Fruit fly (Drosophila melanogaster): ENCODE measurements around the gene Oseg4.

Gene Oseg4

DNA sequence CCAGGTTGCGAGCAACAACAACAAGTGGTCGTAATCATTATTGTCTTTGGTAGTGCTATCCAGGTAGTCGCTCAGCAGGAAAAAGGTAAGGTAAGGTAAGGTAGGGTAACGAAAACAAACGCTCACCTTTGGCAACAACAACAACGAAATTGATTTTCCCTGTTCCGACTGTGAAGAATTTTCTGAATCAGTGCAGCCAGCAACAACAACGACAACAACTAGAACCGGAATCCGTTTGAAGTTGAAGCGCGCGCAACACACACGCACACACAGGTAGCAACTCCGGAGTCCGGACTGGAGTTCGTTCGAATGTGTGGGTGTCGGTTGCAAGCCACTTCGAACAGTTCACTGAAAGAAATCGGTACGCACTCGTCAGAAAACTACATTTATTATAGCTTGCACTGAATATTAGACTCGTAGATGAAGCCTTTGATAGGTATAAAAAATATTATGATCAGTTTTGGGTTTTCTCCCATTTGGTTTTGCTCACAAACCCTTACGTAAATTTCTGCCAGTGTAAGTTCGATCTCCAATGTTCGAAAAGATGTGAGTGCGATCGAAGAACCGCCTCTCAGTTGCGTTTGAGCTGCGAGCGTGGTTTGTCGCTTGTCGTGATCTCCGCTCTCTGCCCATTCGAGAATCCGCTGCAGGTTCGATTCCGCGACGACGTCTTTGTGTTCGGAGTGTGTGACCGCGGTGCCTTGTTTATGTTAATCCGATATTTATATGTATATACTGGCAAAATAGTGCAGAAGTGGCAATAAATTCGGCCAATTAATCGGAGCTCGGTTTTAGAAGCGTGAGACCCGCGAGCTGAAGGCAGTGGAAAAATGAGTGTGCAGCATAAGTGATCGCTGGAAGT, 11.0 kb upstream of the Oseg4 start, which contains the start of gene CG13921 (continued):
- peak; percentile 97 for TF ChIP-seq D19A (tag; optimal IDR thresholded peaks at IDR 0.05)
- peak; percentile 99 for TF ChIP-seq CG12104 (GFP tag; optimal IDR thresholded peaks at IDR 0.05)
- TF ChIP-seq cwo (GFP tag; optimal IDR thresholded peaks at IDR 0.05): peak; percentile 95
- TF ChIP-seq nom (GFP tag; optimal IDR thresholded peaks at IDR 0.05): peak; percentile 99
- peak; percentile 96 for TF ChIP-seq HmgD (GFP tag; optimal IDR thresholded peaks at IDR 0.05)
- no peak for TF ChIP-seq mld (GFP tag; IDR thresholded peaks at IDR 0.05; ENCODE audit: partially characterized antibody)
- peak; percentile 86 for TF ChIP-seq Deaf1 (tag; optimal IDR thresholded peaks at IDR 0.05)
- TF ChIP-seq chn (GFP tag; optimal IDR thresholded peaks at IDR 0.05): peak; percentile 100
- TF ChIP-seq corto (GFP tag; optimal IDR thresholded peaks at IDR 0.05): peak; percentile 98
- peak; percentile 99 for TF ChIP-seq CG13624 (GFP tag; optimal IDR thresholded peaks at IDR 0.05)
- no peak for TF ChIP-seq prd (optimal IDR thresholded peaks at IDR 0.05)
- TF ChIP-seq prd (GFP tag; IDR thresholded peaks at IDR 0.05): peak; percentile 100
- TF ChIP-seq phol (tag; optimal IDR thresholded peaks at IDR 0.05): peak; percentile 99
- peak; percentile 99 for TF ChIP-seq sob (GFP tag; IDR thresholded peaks at IDR 0.05)
- TF ChIP-seq CkIIα-i1 (GFP tag; IDR thresholded peaks at IDR 0.05): peak; percentile 93
- TF ChIP-seq sqz (GFP tag; optimal IDR thresholded peaks at IDR 0.05): peak; percentile 98
- TF ChIP-seq NK7.1 (GFP tag; optimal IDR thresholded peaks at IDR 0.05): peak; percentile 99
- TF ChIP-seq pan (optimal IDR thresholded peaks at IDR 0.05): no peak
- peak in 1 of 2 experiments; percentile 99 for TF ChIP-seq pan (GFP tag; optimal IDR thresholded peaks at IDR 0.05 in 1 of 2, IDR thresholded peaks at IDR 0.05 in 1 of 2)
- TF ChIP-seq CG4730 (GFP tag; IDR thresholded peaks at IDR 0.05): peak; percentile 99
- peak; percentile 99 for TF ChIP-seq Rx (GFP tag; IDR thresholded peaks at IDR 0.05)
- peak; percentile 99 for TF ChIP-seq CG9609 (GFP tag; optimal IDR thresholded peaks at IDR 0.05)
- no peak for TF ChIP-seq ftz-f1 (GFP tag; optimal IDR thresholded peaks at IDR 0.05)
- peak; percentile 99 for TF ChIP-seq unpg (GFP tag; optimal IDR thresholded peaks at IDR 0.05)
- TF ChIP-seq CG8765 (GFP tag; IDR thresholded peaks at IDR 0.05): peak; percentile 99
- TF ChIP-seq Elba2 (GFP tag; optimal IDR thresholded peaks at IDR 0.05): peak; percentile 99
- TF ChIP-seq so (GFP tag; IDR thresholded peaks at IDR 0.05): peak; percentile 99
- peak; percentile 100 for TF ChIP-seq pum (GFP tag; optimal IDR thresholded peaks at IDR 0.05)
- TF ChIP-seq danr (GFP tag; IDR thresholded peaks at IDR 0.05): peak; percentile 98
- peak; percentile 97 for TF ChIP-seq CG9876 (GFP tag; optimal IDR thresholded peaks at IDR 0.05)
- TF ChIP-seq ERR (GFP tag; optimal IDR thresholded peaks at IDR 0.05): peak; percentile 97
- peak; percentile 77 for TF ChIP-seq crol (GFP tag; IDR thresholded peaks at IDR 0.05)
- TF ChIP-seq zen (tag; optimal IDR thresholded peaks at IDR 0.05): peak; percentile 100
- peak; percentile 98 for TF ChIP-seq Blimp-1 (GFP tag; optimal IDR thresholded peaks at IDR 0.05)
- TF ChIP-seq gro (GFP tag; optimal IDR thresholded peaks at IDR 0.05): peak; percentile 99
- peak; percentile 99 for TF ChIP-seq sens-2 (GFP tag; IDR thresholded peaks at IDR 0.05)
- TF ChIP-seq CTCF (GFP tag; optimal IDR thresholded peaks at IDR 0.05): peak; percentile 72
- peak; percentile 99 for TF ChIP-seq lmd (GFP tag; IDR thresholded peaks at IDR 0.05)
- peak; percentile 91 for TF ChIP-seq CG15073 (GFP tag; optimal IDR thresholded peaks at IDR 0.05)
- no peak for TF ChIP-seq inv (GFP tag; IDR thresholded peaks at IDR 0.05; ENCODE audit: partially characterized antibody)
- TF ChIP-seq HLH3B (GFP tag; IDR thresholded peaks at IDR 0.05): peak; percentile 99
- TF ChIP-seq pho (GFP tag; optimal IDR thresholded peaks at IDR 0.05): peak; percentile 97
- TF ChIP-seq Optix (GFP tag; IDR thresholded peaks at IDR 0.05): peak; percentile 99
- TF ChIP-seq ems (GFP tag; optimal IDR thresholded peaks at IDR 0.05): peak; percentile 99
- peak; percentile 99 to 100 for TF ChIP-seq Pdp1 (GFP tag; optimal IDR thresholded peaks at IDR 0.05)
- TF ChIP-seq al (GFP tag; IDR thresholded peaks at IDR 0.05): peak; percentile 99
- no peak for TF ChIP-seq fru (optimal IDR thresholded peaks at IDR 0.05)
- peak; percentile 59 for TF ChIP-seq pfk (GFP tag; optimal IDR thresholded peaks at IDR 0.05)
- TF ChIP-seq fd3F (GFP tag; optimal IDR thresholded peaks at IDR 0.05): peak; percentile 96
- peak; percentile 95 for TF ChIP-seq CG4328 (GFP tag; optimal IDR thresholded peaks at IDR 0.05)
- TF ChIP-seq Dad (GFP tag; optimal IDR thresholded peaks at IDR 0.05): peak; percentile 99
